Fruit fly (Drosophila melanogaster) whole organism, pupa: ENCODE measurements around the gene slx1.

Source experiments
- CG10348 ChIP-seq: fragments of 200-800 bp; sonication (Bioruptor generic); IDR thresholded peaks from 2 replicates; pipeline ENCODE4 v1.3.6; 2022; ENCODE audit warnings: missing biosample characterization, missing genetic modification characterization
- CG12605 ChIP-seq: fragments of 200-800 bp; sonication (Bioruptor generic); IDR thresholded peaks from 2 replicates; pipeline ENCODE4 v1.3.6; 2022; ENCODE audit warnings: missing biosample characterization, missing genetic modification characterization
- CG13204 ChIP-seq: fragments of 200-800 bp; sonication (Bioruptor generic); optimal IDR thresholded peaks from 2 replicates; lab custom pipeline; 2018; ENCODE audit warnings: missing biosample characterization, mild to moderate bottlenecking, missing genetic modification characterization, moderate library complexity
- CG14655 ChIP-seq: fragments of 200-800 bp; sonication (Bioruptor generic); optimal IDR thresholded peaks from 3 replicates; lab custom pipeline; 2017; ENCODE audit warnings: mild to moderate bottlenecking, missing biosample characterization, missing genetic modification reagents, missing genetic modification characterization
- CG15710 ChIP-seq: fragments of 200-800 bp; sonication (Bioruptor generic); optimal IDR thresholded peaks from 2 replicates; lab custom pipeline; 2018; ENCODE audit warnings: missing biosample characterization, mild to moderate bottlenecking, missing genetic modification characterization, moderate library complexity
- CG17806 ChIP-seq: fragments of 200-800 bp; sonication (Bioruptor generic); optimal IDR thresholded peaks from 2 replicates; lab custom pipeline; 2018; ENCODE audit warnings: missing biosample characterization, mild to moderate bottlenecking, missing genetic modification characterization, moderate library complexity
- CG32121 ChIP-seq: fragments of 200-800 bp; sonication (Bioruptor generic); IDR thresholded peaks from 2 replicates; pipeline ENCODE4 v1.3.6; 2022; ENCODE audit warnings: missing biosample characterization, missing genetic modification characterization
- CG34367 ChIP-seq: fragments of 200-800 bp; sonication (Bioruptor generic); optimal IDR thresholded peaks from 2 replicates; lab custom pipeline; 2018; ENCODE audit warnings: missing biosample characterization, mild to moderate bottlenecking, missing genetic modification characterization
- CG4496 ChIP-seq: fragments of 200-800 bp; sonication (Bioruptor generic); IDR thresholded peaks from 3 replicates; pipeline ENCODE4 v1.3.6; 2022; ENCODE audit warnings: missing biosample characterization, missing genetic modification characterization
- CG8159 ChIP-seq: fragments of 200-800 bp; sonication (Bioruptor generic); optimal IDR thresholded peaks from 3 replicates; lab custom pipeline; 2018; ENCODE audit warnings: missing biosample characterization, mild to moderate bottlenecking, missing genetic modification characterization, moderate library complexity
- CG8301 ChIP-seq: fragments of 200-800 bp; sonication (Bioruptor generic); optimal IDR thresholded peaks from 2 replicates; lab custom pipeline; 2018; ENCODE audit warnings: missing biosample characterization, mild to moderate bottlenecking, missing genetic modification characterization
- CG9948 ChIP-seq: fragments of 200-800 bp; sonication (Bioruptor generic); optimal IDR thresholded peaks from 2 replicates; lab custom pipeline; 2018; ENCODE audit warnings: missing biosample characterization, mild to moderate bottlenecking, missing genetic modification characterization, moderate library complexity
- D1 ChIP-seq: fragments of 200-800 bp; sonication (Bioruptor generic); optimal IDR thresholded peaks from 2 replicates; lab custom pipeline; 2018; ENCODE audit warnings: missing biosample characterization, mild to moderate bottlenecking, missing genetic modification characterization, moderate library complexity
- EcR ChIP-seq: fragments of 200-800 bp; sonication (Bioruptor generic); optimal IDR thresholded peaks from 3 replicates; lab custom pipeline; 2019; ENCODE audit warnings: missing biosample characterization, missing genetic modification characterization, mild to moderate bottlenecking, moderate library complexity, missing genetic modification reagents
- Ets98B ChIP-seq: fragments of 200-800 bp; sonication (Bioruptor generic); IDR thresholded peaks from 2 replicates; pipeline ENCODE4 v1.3.6; 2022; ENCODE audit warnings: missing biosample characterization, missing genetic modification characterization
- Pif1A ChIP-seq: fragments of 200-800 bp; sonication (Bioruptor generic); optimal IDR thresholded peaks from 3 replicates; lab custom pipeline; 2016; ENCODE audit warnings: missing biosample characterization, missing genetic modification characterization
- Pif1B ChIP-seq: fragments of 200-800 bp; sonication (Bioruptor generic); optimal IDR thresholded peaks from 3 replicates; lab custom pipeline; 2016; ENCODE audit warnings: missing biosample characterization, missing genetic modification characterization
- Snoo ChIP-seq: fragments of 200-800 bp; sonication (Bioruptor generic); optimal IDR thresholded peaks from 3 replicates; lab custom pipeline; 2017; ENCODE audit warnings: missing biosample characterization, mild to moderate bottlenecking, missing genetic modification characterization, inconsistent platforms
- fd96Ca ChIP-seq: fragments of 200-800 bp; sonication (Bioruptor generic); IDR thresholded peaks from 3 replicates; pipeline ENCODE4 v1.3.6; 2022; ENCODE audit warnings: missing biosample characterization, missing genetic modification characterization
- gl ChIP-seq: fragments of 200-800 bp; sonication (Bioruptor generic); optimal IDR thresholded peaks from 2 replicates; lab custom pipeline; 2018; ENCODE audit warnings: missing biosample characterization, mild to moderate bottlenecking, missing genetic modification characterization
- rn ChIP-seq: fragments of 200-800 bp; sonication (Bioruptor generic); IDR thresholded peaks from 2 replicates; pipeline ENCODE4 v1.3.6; 2022; ENCODE audit warnings: missing biosample characterization, missing genetic modification characterization

slx1 gene

DNA sequence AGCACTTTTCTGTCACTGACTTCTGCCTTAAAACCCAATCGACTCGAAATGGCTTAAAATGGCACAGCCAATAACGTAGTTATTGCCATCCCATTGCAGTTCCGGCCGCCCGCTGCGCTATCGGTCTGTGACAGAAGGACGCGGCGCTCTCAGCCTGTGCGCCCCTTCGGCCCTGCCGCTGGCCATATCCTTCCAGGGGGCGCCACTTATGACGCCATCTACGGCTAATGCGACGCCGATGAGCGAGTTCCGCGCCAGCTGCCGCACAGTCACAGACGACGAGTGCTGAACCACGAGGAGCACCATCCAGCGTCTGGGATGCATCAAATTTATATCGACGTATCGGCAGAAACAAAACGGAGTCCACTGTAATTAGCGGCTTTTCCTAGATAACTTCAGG, 9.1 kb upstream of the slx1 start:
- TF ChIP-seq CG17806 (tag; lab: Kevin White, UChicago), result no peak
- TF ChIP-seq CG9948, result no peak
- no peak for TF ChIP-seq CG8301 (tag; lab: Kevin White, UChicago)
- TF ChIP-seq CG32121 (GFP tag; lab: Robert Waterston, UW), result no peak
- no peak for TF ChIP-seq CG8159 (tag; lab: Kevin White, UChicago)
- TF ChIP-seq Snoo (tag; lab: Kevin White, UChicago), result no peak
- TF ChIP-seq CG4496 (GFP tag; lab: Robert Waterston, UW), result no peak
- TF ChIP-seq CG10348, result no peak
- TF ChIP-seq CG34367 (tag; lab: Kevin White, UChicago), result no peak
- no peak for TF ChIP-seq Pif1B (GFP tag; lab: Kevin White, UChicago)
- no peak for TF ChIP-seq fd96Ca
- TF ChIP-seq CG13204, result no peak
- no peak for TF ChIP-seq Ets98B
- no peak for TF ChIP-seq rn (GFP tag; lab: Robert Waterston, UW)
- TF ChIP-seq Pif1A (GFP tag; lab: Kevin White, UChicago), result no peak
- no peak for TF ChIP-seq CG14655
- no peak for TF ChIP-seq CG15710 (tag; lab: Kevin White, UChicago)
- TF ChIP-seq gl (tag; lab: Kevin White, UChicago), result no peak
- no peak for TF ChIP-seq EcR
- no peak for TF ChIP-seq CG12605 (GFP tag; lab: Robert Waterston, UW)

DNA sequence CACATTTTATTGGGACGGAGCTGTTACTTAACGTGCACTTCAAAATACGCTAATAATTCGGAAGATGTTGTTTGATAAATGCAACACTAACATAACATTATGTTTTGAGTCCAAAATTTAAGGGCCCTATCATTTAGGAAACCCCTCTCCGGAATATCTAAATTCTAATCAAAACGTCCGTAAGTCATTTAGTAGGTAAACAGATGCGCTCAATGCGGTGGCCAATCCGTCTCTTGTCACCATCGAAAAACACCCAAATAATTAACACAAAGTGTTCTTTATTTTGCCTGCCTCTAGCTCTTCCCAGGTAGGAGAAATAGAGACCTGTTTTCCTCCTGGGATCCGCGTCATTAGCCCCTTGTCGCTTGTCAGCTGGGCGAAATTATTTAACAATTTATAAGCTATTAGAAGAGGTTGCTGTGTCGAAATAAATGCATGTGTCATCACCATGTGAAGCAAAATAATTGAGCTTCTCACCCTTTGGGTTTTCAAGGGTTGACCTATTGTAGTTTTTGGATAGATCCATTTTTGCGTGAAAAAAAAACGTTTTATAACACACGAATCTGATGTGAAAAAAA, 7.3 kb upstream of the slx1 start:
- TF ChIP-seq CG14655, result no peak
- no peak for TF ChIP-seq CG8301 (tag; lab: Kevin White, UChicago)
- TF ChIP-seq CG13204, result no peak
- no peak for TF ChIP-seq CG9948
- TF ChIP-seq Ets98B, result no peak
- no peak for TF ChIP-seq fd96Ca
- TF ChIP-seq CG4496 (GFP tag; lab: Robert Waterston, UW), result no peak
- TF ChIP-seq gl (tag; lab: Kevin White, UChicago), result no peak
- no peak for TF ChIP-seq CG8159 (tag; lab: Kevin White, UChicago)
- TF ChIP-seq Pif1B (GFP tag; lab: Kevin White, UChicago), result no peak
- no peak for TF ChIP-seq Pif1A (GFP tag; lab: Kevin White, UChicago)
- TF ChIP-seq CG32121 (GFP tag; lab: Robert Waterston, UW), result no peak
- TF ChIP-seq CG34367 (tag; lab: Kevin White, UChicago), result no peak
- TF ChIP-seq Snoo (tag; lab: Kevin White, UChicago), result no peak
- no peak for TF ChIP-seq CG15710 (tag; lab: Kevin White, UChicago)
- no peak for TF ChIP-seq EcR
- TF ChIP-seq D1 (tag; lab: Kevin White, UChicago), result no peak
- TF ChIP-seq CG10348, result no peak
- TF ChIP-seq, all 21 proteins: peak for 0

DNA sequence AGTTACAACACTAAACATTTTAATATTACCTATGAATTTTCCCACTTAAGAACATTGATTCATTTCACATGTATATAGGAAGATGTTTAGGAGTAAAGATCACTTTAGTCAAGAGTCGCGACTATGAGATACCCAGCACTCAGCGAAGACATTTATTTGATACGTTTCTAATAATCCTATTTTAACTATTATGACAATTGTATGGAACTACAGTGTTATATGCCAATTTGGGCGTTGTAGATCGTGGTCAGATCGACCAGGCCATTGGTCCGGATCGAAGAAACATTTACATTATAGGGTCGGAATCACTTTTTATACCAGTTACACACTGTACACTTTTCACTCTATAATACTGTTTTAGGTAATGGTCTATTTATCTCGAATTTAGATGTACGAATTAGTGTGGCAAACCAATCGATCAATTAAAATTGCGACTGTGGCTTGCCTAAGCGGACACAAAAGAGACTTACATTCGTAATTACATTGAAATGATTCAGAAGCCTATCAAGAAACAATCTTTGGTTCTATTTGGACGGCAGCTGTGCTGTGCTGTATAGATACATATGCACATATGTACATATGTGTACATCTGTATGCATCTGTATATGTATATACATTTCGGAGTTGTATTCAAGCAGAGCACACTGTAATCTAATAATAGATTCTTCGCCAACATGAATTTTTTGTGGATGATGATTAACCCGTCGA, 1.1 kb upstream of the slx1 start:
- TF ChIP-seq D1 (tag; lab: Kevin White, UChicago), result no peak
- no peak for TF ChIP-seq CG4496 (GFP tag; lab: Robert Waterston, UW)
- TF ChIP-seq CG17806 (tag; lab: Kevin White, UChicago), result no peak
- no peak for TF ChIP-seq rn (GFP tag; lab: Robert Waterston, UW)
- TF ChIP-seq Pif1B (GFP tag; lab: Kevin White, UChicago), result no peak
- TF ChIP-seq Ets98B, result no peak
- TF ChIP-seq gl (tag; lab: Kevin White, UChicago), result no peak
- no peak for TF ChIP-seq Snoo (tag; lab: Kevin White, UChicago)
- TF ChIP-seq Pif1A (GFP tag; lab: Kevin White, UChicago), result no peak
- TF ChIP-seq CG32121 (GFP tag; lab: Robert Waterston, UW), result no peak
- TF ChIP-seq fd96Ca, result no peak
- no peak for TF ChIP-seq CG8301 (tag; lab: Kevin White, UChicago)
- no peak for TF ChIP-seq CG12605 (GFP tag; lab: Robert Waterston, UW)
- TF ChIP-seq CG14655, result no peak
- no peak for TF ChIP-seq CG13204
- TF ChIP-seq CG8159 (tag; lab: Kevin White, UChicago), result no peak
- TF ChIP-seq EcR, result no peak
- TF ChIP-seq, all 21 proteins: peak for 0

DNA sequence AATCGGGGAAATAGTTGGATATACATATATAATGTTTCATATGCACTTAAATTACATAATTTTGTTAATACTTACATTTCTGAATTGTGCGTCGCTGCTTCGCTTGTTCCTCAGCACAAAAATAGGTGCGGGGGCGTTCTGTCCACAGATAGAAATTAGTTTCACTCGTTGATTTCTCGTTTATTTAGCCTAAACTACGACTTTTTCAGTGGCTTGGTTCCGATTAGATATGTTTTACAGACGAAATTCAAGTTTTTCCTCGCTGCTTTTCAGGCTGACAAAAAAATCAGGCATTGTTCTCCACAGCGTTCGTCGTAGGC, 549 bp upstream of the slx1 start:
- TF ChIP-seq rn (GFP tag; lab: Robert Waterston, UW), result no peak

DNA sequence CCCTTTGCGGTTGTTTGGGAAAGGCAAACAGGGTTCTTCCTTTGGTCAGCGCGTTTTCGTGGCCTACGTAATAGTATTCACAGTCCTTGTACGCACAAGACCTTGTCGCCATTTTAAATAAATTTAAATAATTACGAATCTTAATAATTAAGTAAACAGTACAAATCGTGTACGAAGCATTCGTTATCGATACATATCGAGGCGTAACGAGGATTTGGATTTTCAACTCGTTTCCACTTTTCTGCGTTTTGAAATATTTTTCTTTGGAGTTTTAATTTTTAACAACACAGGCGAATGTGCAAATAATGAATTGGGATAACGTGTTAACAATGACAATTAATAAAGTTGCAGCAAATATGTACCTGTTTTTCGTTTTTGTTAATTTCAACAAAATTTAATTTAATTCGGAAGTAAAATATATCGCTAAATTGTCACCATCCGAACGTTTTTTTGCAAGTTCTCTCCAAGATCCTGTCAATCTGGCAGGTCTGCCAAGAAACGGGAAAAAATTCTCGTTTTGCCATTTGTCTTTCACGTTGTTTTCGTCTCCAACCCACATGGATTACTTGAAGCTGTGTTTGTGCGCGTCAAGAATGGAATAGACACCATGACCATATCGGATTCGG, 3.8 kb downstream of the slx1 start, which contains the start of the genes Dlip2 and rpk:
Gene Dlip2, minus strand, starts transcription at position 199 of the 626 bp plus-strand sequence.
Gene rpk, plus strand, starts transcription at position 525 of the 626 bp plus-strand sequence.
- TF ChIP-seq Pif1B (GFP tag; lab: Kevin White, UChicago) (no peak), CG8159 (tag; lab: Kevin White, UChicago) (peak; percentile 1)

DNA sequence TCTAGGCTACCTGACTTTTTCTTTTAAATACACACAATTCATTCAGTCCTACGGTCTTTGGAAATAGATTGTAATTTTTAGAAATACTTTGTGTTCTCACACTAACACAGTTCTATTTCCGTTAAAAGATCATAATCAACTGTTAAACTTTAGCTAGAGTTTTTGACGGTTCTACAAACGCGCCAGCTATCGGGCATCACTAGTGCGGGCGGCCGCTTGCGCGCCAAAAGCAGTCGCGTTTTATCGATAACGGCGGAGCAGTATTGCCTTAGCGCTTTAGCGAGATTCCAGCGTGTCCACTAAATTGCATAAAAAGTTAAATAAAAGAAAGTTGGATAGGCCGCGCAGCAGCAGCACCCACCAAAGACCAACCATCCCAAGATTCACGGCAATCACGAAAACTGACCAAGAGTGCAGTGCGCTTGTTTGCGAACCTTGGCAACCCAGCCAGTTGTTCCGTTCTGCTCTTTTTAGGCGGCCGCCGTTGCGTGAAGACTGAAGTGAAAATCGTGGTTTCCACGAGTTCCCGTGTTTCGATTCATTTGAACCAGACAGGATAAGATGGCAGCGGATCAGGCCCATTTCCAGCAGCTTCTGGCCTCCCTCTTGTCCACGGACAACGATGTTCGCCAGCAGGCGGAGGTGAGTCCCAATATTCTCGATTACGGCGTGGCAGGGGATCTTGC, 7.5 kb downstream of the slx1 start, which contains the start of gene Karybeta3:
Gene Karybeta3, plus strand, starts transcription at position 51 of the 686 bp plus-strand sequence.
- peak; percentile 89 for TF ChIP-seq CG4496 (GFP tag; lab: Robert Waterston, UW)
- TF ChIP-seq CG9948, result no peak
- peak; percentile 47; the same call in 1 of the 2 replicates for TF ChIP-seq rn (GFP tag; lab: Robert Waterston, UW)
- no peak for TF ChIP-seq CG13204
- TF ChIP-seq CG15710 (tag; lab: Kevin White, UChicago), result peak; percentile 73
- peak; percentile 75 for TF ChIP-seq CG12605 (GFP tag; lab: Robert Waterston, UW)
- TF ChIP-seq Ets98B, result peak; percentile 85
- peak; percentile 27 for TF ChIP-seq gl (tag; lab: Kevin White, UChicago)
- TF ChIP-seq CG32121 (GFP tag; lab: Robert Waterston, UW), result peak; percentile 73
- no peak for TF ChIP-seq CG14655
- peak; percentile 38 for TF ChIP-seq CG34367 (tag; lab: Kevin White, UChicago)
- peak; percentile 87; the same call in 2 of the 3 replicates for TF ChIP-seq fd96Ca
- peak; percentile 53 for TF ChIP-seq CG8159 (tag; lab: Kevin White, UChicago)
- no peak for TF ChIP-seq CG8301 (tag; lab: Kevin White, UChicago)
- TF ChIP-seq D1 (tag; lab: Kevin White, UChicago), result no peak
- no peak for TF ChIP-seq Pif1B (GFP tag; lab: Kevin White, UChicago)
- TF ChIP-seq CG17806 (tag; lab: Kevin White, UChicago), result peak; percentile 40
- TF ChIP-seq Snoo (tag; lab: Kevin White, UChicago), result peak; percentile 70
- TF ChIP-seq EcR, result peak; percentile 2
- peak; percentile 9; the same call in 1 of the 2 replicates for TF ChIP-seq CG10348
- TF ChIP-seq Pif1A (GFP tag; lab: Kevin White, UChicago), result peak; percentile 81
- TF ChIP-seq, all 21 proteins: peak for 15
